Fruit fly (Drosophila melanogaster) S2 (cell line): ENCODE measurements around the gene CG31848.

Experiments used
- CG8478 ChIP-seq: fragments of >200 bp; optimal IDR thresholded peaks from 2 replicates; lab custom pipeline; 2018
- CTCF ChIP-seq, 2 experiments: fragments of >200 bp; optimal IDR thresholded peaks; 2 replicates each; lab custom pipeline; 2018

- TF ChIP-seq CG8478 (no peak), CTCF (optimal IDR thresholded peaks at IDR 0.05; lab: Kevin White, UChicago) (no peak)
These were observed 20.8 kb downstream of the CG31848 start for dm6 chr2L:13244759-13245308.
